Fruit fly (Drosophila melanogaster): ENCODE measurements around the gene CG42327.

The CG42327 gene

DNA sequence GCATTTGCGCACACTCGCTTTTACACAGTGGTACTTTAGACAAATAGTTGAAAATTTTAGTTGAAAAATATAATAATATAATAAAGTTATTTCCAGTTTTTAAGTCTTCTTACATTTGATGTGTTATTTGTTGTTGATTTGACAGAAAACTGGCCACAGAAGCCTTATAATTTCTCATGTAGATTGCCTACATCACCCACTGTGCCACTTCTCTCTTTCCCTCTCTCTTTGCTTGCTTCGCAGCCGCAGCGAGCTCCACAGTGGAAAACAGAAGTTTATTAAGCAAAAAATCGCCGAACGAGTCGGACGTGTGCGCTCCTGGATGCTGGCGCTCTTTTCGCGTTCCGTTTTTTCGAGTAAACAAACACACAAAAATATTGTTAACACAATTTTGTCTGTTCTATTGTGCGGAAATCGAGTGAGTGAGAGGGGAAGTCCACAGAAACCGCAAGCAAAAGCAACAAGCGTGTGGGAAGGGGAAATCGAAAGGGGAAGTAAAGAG is at the start of gene CG42327 (continued):
- TF ChIP-seq CG13287 (GFP tag; IDR thresholded peaks at IDR 0.05; ENCODE audit: partially characterized antibody), result peak; percentile 59
- peak; percentile 86; the same call in 2 of the 3 replicates for TF ChIP-seq C15 (GFP tag; IDR thresholded peaks at IDR 0.05)
- TF ChIP-seq Atf-2 (GFP tag; optimal IDR thresholded peaks at IDR 0.05), result peak; percentile 82
- TF ChIP-seq Hr78 (GFP tag; optimal IDR thresholded peaks at IDR 0.05), result peak in 1 of 2 experiments; percentile 83
- peak; percentile 89 for TF ChIP-seq cwo (GFP tag; optimal IDR thresholded peaks at IDR 0.05)
- TF ChIP-seq CG12104 (GFP tag; optimal IDR thresholded peaks at IDR 0.05), result peak; percentile 79
- TF ChIP-seq Max (GFP tag; optimal IDR thresholded peaks at IDR 0.05), result peak; percentile 91
- TF ChIP-seq CG8478 (optimal IDR thresholded peaks at IDR 0.05), result no peak
- TF ChIP-seq cas (GFP tag; IDR thresholded peaks at IDR 0.05), result peak; percentile 78
- TF ChIP-seq CG11504 (tag; optimal IDR thresholded peaks at IDR 0.05), result peak; percentile 94
- TF ChIP-seq gt (GFP tag; IDR thresholded peaks at IDR 0.05), result peak; percentile 86
- TF ChIP-seq CG10543 (GFP tag; optimal IDR thresholded peaks at IDR 0.05), result peak; percentile 80
- no peak for TF ChIP-seq CG14860 (GFP tag; IDR thresholded peaks at IDR 0.05; ENCODE audit: partially characterized antibody)
- peak; percentile 90 for TF ChIP-seq CG10654 (GFP tag; optimal IDR thresholded peaks at IDR 0.05)
- TF ChIP-seq lola (GFP tag; optimal IDR thresholded peaks at IDR 0.05), result peak in 1 of 3 experiments; percentile 91
- peak; percentile 98 for TF ChIP-seq CG5953 (GFP tag; IDR thresholded peaks at IDR 0.05)
- peak; percentile 84 for TF ChIP-seq CrebB (tag; optimal IDR thresholded peaks at IDR 0.05)
- peak; percentile 71 for TF ChIP-seq HLH54F (GFP tag; optimal IDR thresholded peaks at IDR 0.05)
- peak; percentile 96 for TF ChIP-seq dmrt99B (tag; optimal IDR thresholded peaks at IDR 0.05)
- peak; percentile 54 for TF ChIP-seq CG31365 (tag; optimal IDR thresholded peaks at IDR 0.05)
- no peak for TF ChIP-seq kni (GFP tag; optimal IDR thresholded peaks at IDR 0.05)
- peak; percentile 92 for TF ChIP-seq tio (GFP tag; optimal IDR thresholded peaks at IDR 0.05)
- peak; percentile 80 for TF ChIP-seq Nf-YB (GFP tag; optimal IDR thresholded peaks at IDR 0.05)
- TF ChIP-seq CG8281 (tag; optimal IDR thresholded peaks at IDR 0.05), result peak; percentile 75
- TF ChIP-seq sqz (GFP tag; optimal IDR thresholded peaks at IDR 0.05), result peak; percentile 86
- TF ChIP-seq Lpt (GFP tag; optimal IDR thresholded peaks at IDR 0.05), result no peak
- peak; percentile 64 for TF ChIP-seq sna (GFP tag; IDR thresholded peaks at IDR 0.05; ENCODE audit: partially characterized antibody)
- TF ChIP-seq dpn (GFP tag; optimal IDR thresholded peaks at IDR 0.05), result peak; percentile 73 to 94
- peak; percentile 91 for TF ChIP-seq Atf6 (GFP tag; IDR thresholded peaks at IDR 0.05)
- peak; percentile 65 for TF ChIP-seq dm (GFP tag; optimal IDR thresholded peaks at IDR 0.05)
- TF ChIP-seq rib (GFP tag; IDR thresholded peaks at IDR 0.05), result peak; percentile 66; the same call in 1 of the 2 replicates
- TF ChIP-seq wor (GFP tag; IDR thresholded peaks at IDR 0.05), result peak; percentile 93
- peak; percentile 96 for TF ChIP-seq Optix (GFP tag; IDR thresholded peaks at IDR 0.05)
- TF ChIP-seq CG16779 (GFP tag; IDR thresholded peaks at IDR 0.05), result peak; percentile 51; the same call in 1 of the 2 replicates
- TF ChIP-seq Scr (GFP tag; IDR thresholded peaks at IDR 0.05; ENCODE audit: partially characterized antibody), result 0 out of 2 replicates have a peak, but pooled peaks have one; percentile 47
- peak; percentile 96 for TF ChIP-seq Ptx1 (GFP tag; IDR thresholded peaks at IDR 0.05)
- TF ChIP-seq CG7928 (GFP tag; optimal IDR thresholded peaks at IDR 0.05), result peak; percentile 51
- TF ChIP-seq onecut (GFP tag; IDR thresholded peaks at IDR 0.05), result peak; percentile 87
- TF ChIP-seq Jarid2 (GFP tag; optimal IDR thresholded peaks at IDR 0.05), result peak; percentile 89
- peak; percentile 98 for TF ChIP-seq stc (GFP tag; IDR thresholded peaks at IDR 0.05)
- TF ChIP-seq Poxn (GFP tag; IDR thresholded peaks at IDR 0.05), result 0 out of 2 replicates have a peak, but pooled peaks have one; percentile 29
- TF ChIP-seq Gug (GFP tag; IDR thresholded peaks at IDR 0.05), result peak; percentile 90
- TF ChIP-seq Adf1 (GFP tag; IDR thresholded peaks at IDR 0.05), result peak; percentile 68
- TF ChIP-seq CG1602 (GFP tag; optimal IDR thresholded peaks at IDR 0.05), result peak; percentile 92
- peak; percentile 90 for TF ChIP-seq Hsf (GFP tag; optimal IDR thresholded peaks at IDR 0.05)
- peak; percentile 67 for TF ChIP-seq Gsc (GFP tag; IDR thresholded peaks at IDR 0.05)
- peak; percentile 92 for TF ChIP-seq CG14667 (GFP tag; IDR thresholded peaks at IDR 0.05)
- peak; percentile 86 for TF ChIP-seq CG18476 (GFP tag; optimal IDR thresholded peaks at IDR 0.05)
- peak in 1 of 2 experiments; percentile 44 for TF ChIP-seq insv (GFP tag; optimal IDR thresholded peaks at IDR 0.05)
- peak; percentile 89 for TF ChIP-seq CG12769 (tag; optimal IDR thresholded peaks at IDR 0.05)
